Worm (Caenorhabditis elegans): Measurements from ENCODE around the gene cox-14.

DNA sequence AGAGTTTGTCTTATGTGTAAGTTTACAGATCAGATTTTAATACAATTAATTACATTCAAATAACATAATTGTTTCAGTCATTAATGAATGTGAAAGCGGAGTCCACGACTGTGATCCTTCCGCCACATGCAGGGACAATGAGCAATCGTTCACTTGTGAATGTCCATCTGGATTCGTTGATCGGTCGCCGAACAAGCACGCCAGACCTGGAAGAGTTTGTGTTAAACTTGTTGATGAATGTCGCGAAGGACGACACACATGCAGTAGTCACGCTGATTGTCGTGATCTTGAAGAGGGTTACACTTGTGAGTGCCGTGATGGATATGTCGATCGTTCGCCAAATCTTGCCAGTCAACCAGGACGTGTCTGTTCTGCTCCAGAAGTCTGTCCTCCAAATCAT lies 40.2 kb upstream of the cox-14 start:
- TF ChIP-seq cog-1 (tag; optimal IDR thresholded peaks at IDR 0.05) = no peak
- no peak for TF ChIP-seq flt-1 (GFP tag; IDR thresholded peaks at IDR 0.05)
- no peak for TF ChIP-seq med-1 (GFP tag; optimal IDR thresholded peaks at IDR 0.05; ENCODE audit: insufficient read depth)
- TF ChIP-seq tab-1 (GFP tag; IDR thresholded peaks at IDR 0.05) = no peak
- no peak for TF ChIP-seq T22C8.4 (GFP tag; IDR thresholded peaks at IDR 0.05)
- no peak for TF ChIP-seq ref-1 (GFP tag; conservative IDR thresholded peaks at IDR 0.05)
- no peak for TF ChIP-seq ztf-23 (GFP tag; IDR thresholded peaks at IDR 0.05)
- TF ChIP-seq klf-2 (GFP tag; conservative IDR thresholded peaks at IDR 0.05) = no peak
- TF ChIP-seq ztf-29 (GFP tag; IDR thresholded peaks at IDR 0.05) = no peak
